Fruit fly (Drosophila melanogaster): Measurements from ENCODE around the gene ac.

- TF ChIP-seq CG15710 (tag; optimal IDR thresholded peaks at IDR 0.05) (no peak), CG12605 (GFP tag; IDR thresholded peaks at IDR 0.05) (no peak), CG9948 (tag; optimal IDR thresholded peaks at IDR 0.05) (peak; percentile 49), CG10348 (GFP tag; IDR thresholded peaks at IDR 0.05) (no peak), CG13204 (GFP tag; optimal IDR thresholded peaks at IDR 0.05) (peak; percentile 49), CG4496 (GFP tag; IDR thresholded peaks at IDR 0.05) (peak; percentile 53; the same call in 1 of the 3 replicates), Pif1B (GFP tag; optimal IDR thresholded peaks at IDR 0.05) (peak; percentile 60)
These were observed 35.1 kb upstream of the ac start for dm6 chrX:334624-335292.
